Worm (Caenorhabditis elegans) whole organism, L3 larva: ENCODE measurements around the gene srw-67.

Experiments used
- R02D3.7 ChIP-seq: fragments of 150-350 bp; optimal IDR thresholded peaks from 2 replicates; lab custom pipeline; 2014; ENCODE audit warnings: missing biosample characterization, missing genetic modification characterization
- ZK546.5 ChIP-seq: sonication (generic microtip); optimal IDR thresholded peaks from 2 replicates; lab custom pipeline; 2017; ENCODE audit warnings: missing biosample characterization, missing genetic modification characterization
- aly-2 ChIP-seq: fragments of 150-350 bp; optimal IDR thresholded peaks from 2 replicates; lab custom pipeline; 2014; ENCODE audit warnings: missing biosample characterization, missing genetic modification characterization
- ama-1 ChIP-seq: fragments of 150-350 bp; optimal IDR thresholded peaks from 2 replicates; lab custom pipeline; 2018
- ceh-16 ChIP-seq: sonication (generic microtip); optimal IDR thresholded peaks from 2 replicates; lab custom pipeline; 2017; ENCODE audit warnings: missing biosample characterization, missing genetic modification characterization
- ceh-28 ChIP-seq: fragments of 150-350 bp; optimal IDR thresholded peaks from 2 replicates; lab custom pipeline; 2014; ENCODE audit warnings: missing biosample characterization, missing genetic modification reagents, missing genetic modification characterization
- ceh-82 ChIP-seq: fragments of 150-350 bp; optimal IDR thresholded peaks from 2 replicates; lab custom pipeline; 2014; ENCODE audit warnings: missing biosample characterization, missing genetic modification characterization
- ceh-9 ChIP-seq: sonication (generic microtip); optimal IDR thresholded peaks from 2 replicates; lab custom pipeline; 2018; ENCODE audit warnings: missing biosample characterization, missing genetic modification characterization
- daf-12 ChIP-seq: fragments of 150-350 bp; optimal IDR thresholded peaks from 2 replicates; lab custom pipeline; 2014; ENCODE audit warnings: missing biosample characterization, missing genetic modification reagents, missing genetic modification characterization
- egl-27 ChIP-seq: sonication (generic microtip); optimal IDR thresholded peaks from 4 replicates; lab custom pipeline; 2017; ENCODE audit warnings: missing biosample characterization, missing genetic modification reagents, missing genetic modification characterization
- egl-5 ChIP-seq: fragments of 150-350 bp; optimal IDR thresholded peaks from 2 replicates; lab custom pipeline; 2017; ENCODE audit warnings: missing biosample characterization, missing genetic modification reagents, missing genetic modification characterization, inconsistent platforms
- elt-1 ChIP-seq: fragments of 150-350 bp; optimal IDR thresholded peaks from 2 replicates; lab custom pipeline; 2014; ENCODE audit warnings: missing biosample characterization, missing genetic modification characterization
- elt-2 ChIP-seq: sonication (generic microtip); optimal IDR thresholded peaks from 2 replicates; lab custom pipeline; 2016; ENCODE audit warnings: missing genetic modification reagents, mild to moderate bottlenecking, missing genetic modification characterization, missing compliant biosample characterization
- elt-3 ChIP-seq, 3 experiments: fragments of 150-350 bp in 1 of 3; sonication (generic microtip) in 2 of 3; optimal IDR thresholded peaks; 2 replicates in 2 of 3; 4 replicates in 1 of 3; lab custom pipeline; 2014 to 2017; ENCODE audit warnings: missing biosample characterization in 3 of 3, missing genetic modification characterization in 3 of 3
- eor-1 ChIP-seq, 2 experiments: fragments of 150-350 bp; optimal IDR thresholded peaks; 2 replicates each; lab custom pipeline; 2014 to 2018; ENCODE audit warnings: missing biosample characterization in 2 of 2, missing genetic modification characterization in 2 of 2
- fkh-10 ChIP-seq: sonication (generic microtip); optimal IDR thresholded peaks from 2 replicates; lab custom pipeline; 2017; ENCODE audit warnings: missing biosample characterization, missing genetic modification reagents, missing genetic modification characterization
- fkh-2 ChIP-seq: fragments of 150-350 bp; optimal IDR thresholded peaks from 2 replicates; lab custom pipeline; 2014; ENCODE audit warnings: missing biosample characterization, missing genetic modification reagents, missing genetic modification characterization
- fos-1 ChIP-seq: fragments of 150-350 bp; optimal IDR thresholded peaks from 2 replicates; lab custom pipeline; 2014; ENCODE audit warnings: missing biosample characterization, missing genetic modification characterization
- hmg-11 ChIP-seq: sonication (generic microtip); optimal IDR thresholded peaks from 2 replicates; lab custom pipeline; 2016; ENCODE audit warnings: missing genetic modification characterization, missing compliant biosample characterization
- jun-1 ChIP-seq: fragments of 150-350 bp; optimal IDR thresholded peaks from 2 replicates; lab custom pipeline; 2014; ENCODE audit warnings: missing biosample characterization, missing genetic modification reagents, missing genetic modification characterization
- lin-15B ChIP-seq: fragments of 150-350 bp; optimal IDR thresholded peaks from 2 replicates; lab custom pipeline; 2014; ENCODE audit warnings: missing biosample characterization, missing genetic modification characterization
- lin-39 ChIP-seq: fragments of 150-350 bp; optimal IDR thresholded peaks from 2 replicates; lab custom pipeline; 2018; ENCODE audit warnings: missing biosample characterization, missing genetic modification reagents, missing genetic modification characterization
- lsy-12 ChIP-seq: sonication (generic microtip); optimal IDR thresholded peaks from 2 replicates; lab custom pipeline; 2016; ENCODE audit warnings: mild to moderate bottlenecking, missing genetic modification characterization, missing compliant biosample characterization
- mdl-1 ChIP-seq: fragments of 150-350 bp; optimal IDR thresholded peaks from 2 replicates; lab custom pipeline; 2014; ENCODE audit warnings: missing biosample characterization, missing genetic modification characterization
- mml-1 ChIP-seq: fragments of 150-350 bp; sonication (generic microtip); optimal IDR thresholded peaks from 3 replicates; lab custom pipeline; 2014; ENCODE audit warnings: missing biosample characterization, missing genetic modification characterization
- nfya-1 ChIP-seq: sonication (generic microtip); optimal IDR thresholded peaks from 2 replicates; lab custom pipeline; 2017; ENCODE audit warnings: missing genetic modification characterization, mild to moderate bottlenecking, missing compliant biosample characterization, antibody characterized with exemption, moderate library complexity; ENCODE audit not compliant: insufficient read depth
- nhr-11 ChIP-seq: fragments of 150-350 bp; optimal IDR thresholded peaks from 2 replicates; lab custom pipeline; 2014; ENCODE audit warnings: missing biosample characterization, missing genetic modification characterization
- nhr-12 ChIP-seq: fragments of 150-350 bp; optimal IDR thresholded peaks from 2 replicates; lab custom pipeline; 2014; ENCODE audit warnings: missing biosample characterization, missing genetic modification characterization
- nhr-23 ChIP-seq: fragments of 150-350 bp; optimal IDR thresholded peaks from 2 replicates; lab custom pipeline; 2014; ENCODE audit warnings: missing biosample characterization, missing genetic modification reagents, missing genetic modification characterization
- nhr-237 ChIP-seq: fragments of 150-350 bp; optimal IDR thresholded peaks from 2 replicates; lab custom pipeline; 2014; ENCODE audit warnings: missing biosample characterization, missing genetic modification characterization
- nhr-25 ChIP-seq: sonication (generic microtip); optimal IDR thresholded peaks from 2 replicates; lab custom pipeline; 2017; ENCODE audit warnings: missing biosample characterization, missing genetic modification characterization
- nhr-28 ChIP-seq: fragments of 150-350 bp; optimal IDR thresholded peaks from 2 replicates; lab custom pipeline; 2014; ENCODE audit warnings: missing biosample characterization, missing genetic modification characterization
- nhr-43 ChIP-seq: sonication (generic microtip); optimal IDR thresholded peaks from 2 replicates; lab custom pipeline; 2016; ENCODE audit warnings: mild to moderate bottlenecking, missing genetic modification characterization, missing compliant biosample characterization; ENCODE audit not compliant: poor library complexity, severe bottlenecking
- nhr-67 ChIP-seq: fragments of 150-350 bp; optimal IDR thresholded peaks from 2 replicates; lab custom pipeline; 2014; ENCODE audit warnings: missing biosample characterization, missing genetic modification characterization
- nhr-76 ChIP-seq: fragments of 150-350 bp; sonication (generic microtip); optimal IDR thresholded peaks from 5 replicates; lab custom pipeline; 2014; ENCODE audit warnings: missing biosample characterization, missing genetic modification characterization
- nhr-77 ChIP-seq: fragments of 150-350 bp; optimal IDR thresholded peaks from 2 replicates; lab custom pipeline; 2014; ENCODE audit warnings: missing biosample characterization, missing genetic modification characterization
- pha-4 ChIP-seq: fragments of 150-350 bp; optimal IDR thresholded peaks from 2 replicates; lab custom pipeline; 2014; ENCODE audit warnings: missing biosample characterization, missing genetic modification reagents, missing genetic modification characterization
- pqm-1 ChIP-seq: fragments of 150-350 bp; optimal IDR thresholded peaks from 2 replicates; lab custom pipeline; 2017; ENCODE audit warnings: missing biosample characterization, missing genetic modification characterization, inconsistent platforms
- sea-2 ChIP-seq: fragments of 150-350 bp; sonication (generic microtip); optimal IDR thresholded peaks from 4 replicates; lab custom pipeline; 2014; ENCODE audit warnings: missing biosample characterization, missing genetic modification reagents, missing genetic modification characterization
- skn-1 ChIP-seq: fragments of 150-350 bp; optimal IDR thresholded peaks from 2 replicates; lab custom pipeline; 2014; ENCODE audit warnings: missing biosample characterization, missing genetic modification characterization
- snpc-4 ChIP-seq: fragments of 150-350 bp; optimal IDR thresholded peaks from 2 replicates; lab custom pipeline; 2014; ENCODE audit warnings: missing biosample characterization, missing genetic modification characterization
- tbx-2 ChIP-seq: sonication (generic microtip); optimal IDR thresholded peaks from 2 replicates; lab custom pipeline; 2016; ENCODE audit warnings: mild to moderate bottlenecking, missing genetic modification characterization, missing compliant biosample characterization
- unc-39 ChIP-seq: sonication (generic microtip); optimal IDR thresholded peaks from 4 replicates; lab custom pipeline; 2017; ENCODE audit warnings: missing biosample characterization, missing genetic modification characterization
- unc-62 ChIP-seq: fragments of 150-350 bp; sonication (generic microtip); optimal IDR thresholded peaks from 4 replicates; lab custom pipeline; 2014; ENCODE audit warnings: missing biosample characterization, missing genetic modification reagents, missing genetic modification characterization
- zag-1 ChIP-seq: fragments of 150-350 bp; optimal IDR thresholded peaks from 2 replicates; lab custom pipeline; 2014; ENCODE audit warnings: missing biosample characterization, missing genetic modification characterization
- ztf-11 ChIP-seq: fragments of 150-350 bp; optimal IDR thresholded peaks from 2 replicates; lab custom pipeline; 2014; ENCODE audit warnings: missing biosample characterization, missing genetic modification characterization
- ztf-4 ChIP-seq: fragments of 150-350 bp; optimal IDR thresholded peaks from 2 replicates; lab custom pipeline; 2014; ENCODE audit warnings: missing biosample characterization, missing genetic modification characterization

Gene srw-67

DNA sequence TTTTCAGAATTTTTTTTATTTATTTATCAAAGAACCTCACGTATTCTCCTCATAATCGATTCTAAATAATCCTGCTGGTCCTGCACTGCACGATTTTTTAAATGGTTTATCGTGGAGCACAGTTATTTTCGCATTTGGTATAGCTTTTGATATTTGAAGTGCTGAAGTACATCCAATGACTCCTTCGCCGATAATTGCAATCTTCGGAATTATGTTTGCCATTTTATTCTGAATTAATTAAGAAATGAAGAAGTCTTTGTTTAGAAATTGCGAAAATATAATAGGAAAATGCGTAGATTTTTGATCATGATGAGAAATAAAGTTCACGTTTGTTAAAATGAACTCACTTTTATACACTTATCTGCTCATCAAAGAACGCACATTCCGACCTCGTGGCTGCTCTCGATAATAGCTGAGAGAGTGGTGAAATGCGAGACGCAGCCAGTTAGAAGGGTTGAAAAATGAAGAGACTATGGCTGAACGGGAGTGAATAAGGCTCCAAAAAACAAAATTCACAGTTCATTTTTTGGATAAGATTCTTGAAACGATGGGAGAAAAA lies 17.4 kb downstream of the srw-67 start:
- no peak for TF ChIP-seq nhr-76 (tag; lab: Kevin White, UChicago)
- no peak for TF ChIP-seq nhr-237 (tag; lab: Kevin White, UChicago)
- TF ChIP-seq unc-62 = no peak
- no peak for TF ChIP-seq ZK546.5 (tag; lab: Kevin White, UChicago)
- TF ChIP-seq ceh-82 (tag; lab: Kevin White, UChicago) = no peak
- TF ChIP-seq lin-15B (tag; lab: Kevin White, UChicago) = peak; percentile 9
- peak; percentile 21 for TF ChIP-seq snpc-4 (tag; lab: Kevin White, UChicago)
- no peak for TF ChIP-seq fos-1 (tag; lab: Kevin White, UChicago)
- no peak for TF ChIP-seq aly-2 (tag; lab: Kevin White, UChicago)
- TF ChIP-seq hmg-11 = peak; percentile 27
- no peak for TF ChIP-seq ceh-9
- peak; percentile 50 for TF ChIP-seq nfya-1 (tag; lab: Kevin White, UChicago)
- TF ChIP-seq ceh-28 (tag; lab: Kevin White, UChicago) = no peak
- no peak for TF ChIP-seq nhr-11 (tag; lab: Kevin White, UChicago)
- no peak for TF ChIP-seq zag-1 (tag; lab: Kevin White, UChicago)
- TF ChIP-seq R02D3.7 (tag; lab: Kevin White, UChicago) = no peak
- peak; percentile 40 for TF ChIP-seq fkh-10 (GFP tag; lab: Kevin White, UChicago)
- TF ChIP-seq daf-12 (tag; lab: Kevin White, UChicago) = no peak
- TF ChIP-seq ztf-11 (tag; lab: Kevin White, UChicago) = no peak
- no peak for TF ChIP-seq ceh-16 (tag; lab: Kevin White, UChicago)
- no peak for TF ChIP-seq nhr-12 (tag; lab: Kevin White, UChicago)
- peak; percentile 51 for TF ChIP-seq lin-39 (tag; lab: Kevin White, UChicago)
- no peak for TF ChIP-seq egl-27
- TF ChIP-seq ztf-4 (tag; lab: Kevin White, UChicago) = no peak
- peak; percentile 60 for TF ChIP-seq pha-4 (tag; lab: Kevin White, UChicago)
- TF ChIP-seq lsy-12 = no peak
- TF ChIP-seq eor-1 (tag; optimal IDR thresholded peaks at IDR 0.05; lab: Kevin White, UChicago) = no peak
- TF ChIP-seq sea-2 (GFP tag; lab: Kevin White, UChicago) = no peak
- peak; percentile 69 for TF ChIP-seq egl-5 (tag; lab: Kevin White, UChicago)
- no peak for TF ChIP-seq nhr-77 (tag; lab: Kevin White, UChicago)
- TF ChIP-seq jun-1 (tag; lab: Kevin White, UChicago) = no peak
- peak; percentile 4 for TF ChIP-seq elt-1 (tag; lab: Kevin White, UChicago)
- no peak for TF ChIP-seq unc-39 (tag; lab: Kevin White, UChicago)
- TF ChIP-seq ama-1 = peak; percentile 42
- TF ChIP-seq mml-1 (tag; lab: Kevin White, UChicago) = no peak
- TF ChIP-seq nhr-67 (tag; lab: Kevin White, UChicago) = no peak
- peak; percentile 74 for TF ChIP-seq elt-2 (tag; lab: Kevin White, UChicago)
- peak; percentile 91 for TF ChIP-seq pqm-1 (tag; lab: Kevin White, UChicago)
- TF ChIP-seq fkh-2 (tag; lab: Kevin White, UChicago) = no peak
- TF ChIP-seq nhr-25 (tag; lab: Kevin White, UChicago) = no peak
- TF ChIP-seq nhr-43 (tag; lab: Kevin White, UChicago) = no peak
- TF ChIP-seq skn-1 (tag; lab: Kevin White, UChicago) = peak; percentile 62
- TF ChIP-seq nhr-28 (tag; lab: Kevin White, UChicago) = no peak
- TF ChIP-seq nhr-23 (tag; lab: Kevin White, UChicago) = no peak
- TF ChIP-seq elt-3 (tag; optimal IDR thresholded peaks at IDR 0.05; lab: Kevin White, UChicago) = no peak
- TF ChIP-seq tbx-2 (tag; lab: Kevin White, UChicago) = no peak
- TF ChIP-seq mdl-1 = peak; percentile 76
